Fruit fly (Drosophila melanogaster) whole organism, embryonic: ENCODE results near the gene chb.

ENCODE experiments used
- CG10147 ChIP-seq: fragments of 200-800 bp; sonication (Bioruptor generic); optimal IDR thresholded peaks from 2 replicates; lab custom pipeline; 2019; ENCODE audit warnings: missing biosample characterization, mild to moderate bottlenecking, missing genetic modification characterization, moderate library complexity
- CG10565 ChIP-seq: fragments of 200-800 bp; sonication (Bioruptor generic); optimal IDR thresholded peaks from 3 replicates; lab custom pipeline; 2016; ENCODE audit warnings: missing biosample characterization, mild to moderate bottlenecking, missing genetic modification characterization
- CG10979 ChIP-seq: fragments of 200-800 bp; sonication (Bioruptor generic); optimal IDR thresholded peaks from 2 replicates; lab custom pipeline; 2018; ENCODE audit warnings: missing biosample characterization, mild to moderate bottlenecking, missing genetic modification characterization, moderate library complexity
- CG12299 ChIP-seq: fragments of 200-800 bp; sonication (Bioruptor generic); optimal IDR thresholded peaks from 2 replicates; lab custom pipeline; 2018; ENCODE audit warnings: missing biosample characterization, mild to moderate bottlenecking, missing genetic modification characterization
- CG12744 ChIP-seq: fragments of 200-800 bp; sonication (Bioruptor generic); optimal IDR thresholded peaks from 2 replicates; lab custom pipeline; 2016; ENCODE audit warnings: missing biosample characterization, missing genetic modification characterization
- CG13287 ChIP-seq: fragments of 200-800 bp; sonication (Bioruptor generic); IDR thresholded peaks from 2 replicates; pipeline ENCODE4 v1.3.6; 2022; ENCODE audit warnings: missing biosample characterization, missing genetic modification characterization; ENCODE audit not compliant: partially characterized antibody
- CG17829 ChIP-seq: fragments of 200-800 bp; optimal IDR thresholded peaks from 2 replicates; lab custom pipeline; 2019; ENCODE audit warnings: missing biosample characterization, mild to moderate bottlenecking, missing genetic modification characterization, moderate library complexity
- CG1792 ChIP-seq: fragments of 200-800 bp; sonication (Bioruptor generic); optimal IDR thresholded peaks from 2 replicates; lab custom pipeline; 2016; ENCODE audit warnings: missing biosample characterization, missing genetic modification characterization
- CG18011 ChIP-seq: fragments of 200-800 bp; sonication (Bioruptor generic); optimal IDR thresholded peaks from 2 replicates; lab custom pipeline; 2017; ENCODE audit warnings: missing biosample characterization, missing genetic modification characterization, mild to moderate bottlenecking, moderate library complexity, missing genotype
- CG18619 ChIP-seq: fragments of 200-800 bp; sonication (Bioruptor generic); optimal IDR thresholded peaks from 3 replicates; lab custom pipeline; 2017; ENCODE audit warnings: missing biosample characterization, mild to moderate bottlenecking, missing genetic modification characterization
- CG5180 ChIP-seq: fragments of 200-800 bp; sonication (Bioruptor generic); optimal IDR thresholded peaks from 3 replicates; lab custom pipeline; 2017; ENCODE audit warnings: missing biosample characterization, missing genetic modification characterization, mild to moderate bottlenecking, moderate library complexity, missing genetic modification reagents
- CG7271 ChIP-seq: fragments of 200-800 bp; sonication (Bioruptor generic); optimal IDR thresholded peaks from 2 replicates; lab custom pipeline; 2018; ENCODE audit warnings: missing biosample characterization, mild to moderate bottlenecking, missing genetic modification characterization, moderate library complexity
- CG7745 ChIP-seq: fragments of 200-800 bp; sonication (Bioruptor generic); optimal IDR thresholded peaks from 2 replicates; lab custom pipeline; 2018; ENCODE audit warnings: missing biosample characterization, mild to moderate bottlenecking, missing genetic modification characterization, moderate library complexity
- CG8944 ChIP-seq: fragments of 200-800 bp; sonication (Bioruptor generic); optimal IDR thresholded peaks from 3 replicates; lab custom pipeline; 2016; ENCODE audit warnings: missing biosample characterization, missing genetic modification characterization
- CG9609 ChIP-seq: fragments of 200-800 bp; sonication (Bioruptor generic); optimal IDR thresholded peaks from 3 replicates; lab custom pipeline; 2016; ENCODE audit warnings: missing biosample characterization, missing genetic modification characterization
- D19B ChIP-seq: fragments of 200-800 bp; sonication (Bioruptor generic); optimal IDR thresholded peaks from 2 replicates; lab custom pipeline; 2017; ENCODE audit warnings: missing biosample characterization, mild to moderate bottlenecking, missing genetic modification characterization
- Dp ChIP-seq: fragments of 200-800 bp; sonication (Bioruptor generic); optimal IDR thresholded peaks from 2 replicates; lab custom pipeline; 2018; ENCODE audit warnings: missing biosample characterization, mild to moderate bottlenecking, missing genetic modification characterization, moderate library complexity
- Drgx ChIP-seq: fragments of 200-800 bp; sonication (Bioruptor generic); IDR thresholded peaks from 2 replicates; pipeline ENCODE4 v1.3.6; 2022; ENCODE audit warnings: missing biosample characterization, missing genetic modification characterization
- E2f1 ChIP-seq: fragments of 200-800 bp; sonication (Bioruptor generic); IDR thresholded peaks from 2 replicates; pipeline ENCODE4 v1.3.6; 2022; ENCODE audit warnings: missing biosample characterization, missing genetic modification characterization
- HLH4C ChIP-seq: fragments of 200-800 bp; sonication (Bioruptor generic); IDR thresholded peaks from 3 replicates; pipeline ENCODE4 v1.3.6; 2022; ENCODE audit warnings: missing biosample characterization, missing genetic modification characterization; ENCODE audit not compliant: partially characterized antibody
- Hand ChIP-seq: fragments of 200-800 bp; sonication (Bioruptor generic); optimal IDR thresholded peaks from 2 replicates; lab custom pipeline; 2017; ENCODE audit warnings: mild to moderate bottlenecking, missing biosample characterization, missing genetic modification reagents, missing genetic modification characterization
- Hey ChIP-seq: fragments of 200-800 bp; sonication (Bioruptor generic); optimal IDR thresholded peaks from 3 replicates; lab custom pipeline; 2018; ENCODE audit warnings: missing biosample characterization, mild to moderate bottlenecking, missing genetic modification characterization
- Jarid2 ChIP-seq: fragments of 200-800 bp; sonication (Bioruptor generic); optimal IDR thresholded peaks from 3 replicates; lab custom pipeline; 2017; ENCODE audit warnings: mild to moderate bottlenecking, missing biosample characterization, missing genetic modification reagents, missing genetic modification characterization
- Kr ChIP-seq: fragments of 200-800 bp; sonication (Bioruptor generic); optimal IDR thresholded peaks from 2 replicates; lab custom pipeline; 2017; ENCODE audit warnings: missing biosample characterization, mild to moderate bottlenecking, missing genetic modification characterization
- Lhr ChIP-seq: fragments of 200-800 bp; sonication (Bioruptor generic); optimal IDR thresholded peaks from 3 replicates; lab custom pipeline; 2017; ENCODE audit warnings: mild to moderate bottlenecking, missing biosample characterization, missing genetic modification reagents, missing genetic modification characterization
- MESR4 ChIP-seq: fragments of 200-800 bp; sonication (Bioruptor generic); optimal IDR thresholded peaks from 2 replicates; lab custom pipeline; 2018; ENCODE audit warnings: missing biosample characterization, mild to moderate bottlenecking, missing genetic modification characterization, moderate library complexity
- Mes4 ChIP-seq: fragments of 200-800 bp; sonication (Bioruptor generic); optimal IDR thresholded peaks from 2 replicates; lab custom pipeline; 2016; ENCODE audit warnings: missing biosample characterization, missing genetic modification characterization
- Nf-YC ChIP-seq: fragments of 200-800 bp; optimal IDR thresholded peaks from 3 replicates; lab custom pipeline; 2019; ENCODE audit warnings: missing biosample characterization, mild to moderate bottlenecking, missing genetic modification characterization, moderate library complexity
- Sin3A ChIP-seq: fragments of >200 bp; optimal IDR thresholded peaks from 2 replicates; lab custom pipeline; 2018
- Xbp1 ChIP-seq: fragments of 200-800 bp; sonication (Bioruptor generic); optimal IDR thresholded peaks from 3 replicates; lab custom pipeline; 2016; ENCODE audit warnings: missing biosample characterization, mild to moderate bottlenecking, missing genetic modification characterization
- ara ChIP-seq: fragments of 200-800 bp; sonication (Bioruptor generic); IDR thresholded peaks from 2 replicates; pipeline ENCODE4 v1.3.6; 2022; ENCODE audit warnings: missing biosample characterization, missing genetic modification characterization
- az2 ChIP-seq: fragments of 200-800 bp; sonication (Bioruptor generic); optimal IDR thresholded peaks from 3 replicates; lab custom pipeline; 2016; ENCODE audit warnings: missing biosample characterization, missing genetic modification characterization
- crc ChIP-seq: fragments of 200-800 bp; sonication (Bioruptor generic); optimal IDR thresholded peaks from 2 replicates; lab custom pipeline; 2016; ENCODE audit warnings: missing biosample characterization, missing genetic modification characterization
- crol ChIP-seq: fragments of 200-800 bp; sonication (Bioruptor generic); IDR thresholded peaks from 2 replicates; pipeline ENCODE4 v1.3.6; 2022; ENCODE audit warnings: missing biosample characterization, missing genetic modification characterization
- dmrt99B ChIP-seq: fragments of 200-800 bp; sonication (Bioruptor generic); optimal IDR thresholded peaks from 2 replicates; lab custom pipeline; 2018; ENCODE audit warnings: missing biosample characterization, mild to moderate bottlenecking, missing genetic modification characterization, moderate library complexity
- eve ChIP-seq, 2 experiments: fragments of >200 bp; optimal IDR thresholded peaks; 2 replicates each; lab custom pipeline; 2017; ENCODE audit warnings: missing biosample characterization in 2 of 2, missing genetic modification characterization in 2 of 2
- ewg ChIP-seq: fragments of 200-800 bp; sonication (Bioruptor generic); optimal IDR thresholded peaks from 3 replicates; lab custom pipeline; 2017; ENCODE audit warnings: mild to moderate bottlenecking, missing biosample characterization, missing genetic modification reagents, missing genetic modification characterization
- inv ChIP-seq: fragments of 200-800 bp; sonication (Bioruptor generic); IDR thresholded peaks from 2 replicates; pipeline ENCODE4 v1.3.6; 2022; ENCODE audit warnings: missing biosample characterization, missing genetic modification characterization; ENCODE audit not compliant: partially characterized antibody
- lbe ChIP-seq: fragments of 200-800 bp; sonication (Bioruptor generic); optimal IDR thresholded peaks from 2 replicates; lab custom pipeline; 2016; ENCODE audit warnings: missing biosample characterization, mild to moderate bottlenecking, missing genetic modification characterization
- maf-S ChIP-seq: fragments of 200-800 bp; sonication (Bioruptor generic); optimal IDR thresholded peaks from 2 replicates; lab custom pipeline; 2016; ENCODE audit warnings: missing biosample characterization, missing genetic modification characterization
- pho ChIP-seq: fragments of 200-800 bp; sonication (Bioruptor generic); optimal IDR thresholded peaks from 2 replicates; lab custom pipeline; 2016; ENCODE audit warnings: missing biosample characterization, missing genetic modification characterization
- psq ChIP-seq: fragments of 200-800 bp; sonication (Bioruptor generic); optimal IDR thresholded peaks from 2 replicates; lab custom pipeline; 2017; ENCODE audit warnings: missing biosample characterization, missing genetic modification characterization
- salm ChIP-seq: fragments of 200-800 bp; sonication (Bioruptor generic); optimal IDR thresholded peaks from 2 replicates; lab custom pipeline; 2018; ENCODE audit warnings: missing biosample characterization, mild to moderate bottlenecking, missing genetic modification characterization
- schlank ChIP-seq: fragments of 200-800 bp; sonication (Bioruptor generic); optimal IDR thresholded peaks from 2 replicates; lab custom pipeline; 2018; ENCODE audit warnings: missing biosample characterization, mild to moderate bottlenecking, missing genetic modification characterization
- trem ChIP-seq: fragments of 200-800 bp; optimal IDR thresholded peaks from 3 replicates; lab custom pipeline; 2019; ENCODE audit warnings: missing biosample characterization, mild to moderate bottlenecking, missing genetic modification characterization, moderate library complexity
- trh ChIP-seq: fragments of 200-800 bp; sonication (Bioruptor generic); optimal IDR thresholded peaks from 2 replicates; lab custom pipeline; 2016; ENCODE audit warnings: missing biosample characterization, missing genetic modification characterization
- tup ChIP-seq: fragments of 200-800 bp; sonication (Bioruptor generic); optimal IDR thresholded peaks from 2 replicates; lab custom pipeline; 2016; ENCODE audit warnings: missing biosample characterization, mild to moderate bottlenecking, missing genetic modification characterization, moderate library complexity
- twi ChIP-seq: fragments of 200-800 bp; optimal IDR thresholded peaks from 2 replicates; lab custom pipeline; 2019; ENCODE audit warnings: missing biosample characterization, mild to moderate bottlenecking, missing genetic modification characterization, moderate library complexity
- wek ChIP-seq: fragments of 200-800 bp; sonication (Bioruptor generic); optimal IDR thresholded peaks from 3 replicates; lab custom pipeline; 2018; ENCODE audit warnings: missing biosample characterization, mild to moderate bottlenecking, missing genetic modification characterization, moderate library complexity
- wor ChIP-seq: fragments of 200-800 bp; sonication (Bioruptor generic); IDR thresholded peaks from 2 replicates; pipeline ENCODE4 v1.3.6; 2022; ENCODE audit warnings: missing biosample characterization, missing genetic modification characterization
- z ChIP-seq: fragments of 200-800 bp; sonication (Bioruptor generic); IDR thresholded peaks from 3 replicates; pipeline ENCODE4 v1.3.6; 2022; ENCODE audit warnings: missing biosample characterization, missing genetic modification characterization

Gene chb

dm6 chr3L:21130839-21131410 is 41.7 kb upstream of the chb start, which contains the start of gene ko (continued):
- TF ChIP-seq Kr (GFP tag; lab: Kevin White, UChicago) (peak; percentile 14), z (no peak), lbe (no peak), Hey (tag; lab: Kevin White, UChicago) (no peak), eve (GFP tag; optimal IDR thresholded peaks at IDR 0.05; lab: Kevin White, UChicago) (no peak), salm (tag; lab: Kevin White, UChicago) (peak; percentile 49), MESR4 (GFP tag; lab: Kevin White, UChicago) (no peak), CG9609 (no peak), CG12744 (GFP tag; lab: Kevin White, UChicago) (no peak), CG5180 (GFP tag; lab: Kevin White, UChicago) (peak; percentile 99), CG7271 (tag; lab: Kevin White, UChicago) (no peak), psq (no peak), twi (tag; lab: Kevin White, UChicago) (no peak), CG10565 (no peak), CG13287 (GFP tag; lab: Robert Waterston, UW) (no peak), CG8944 (GFP tag; lab: Kevin White, UChicago) (peak; percentile 4), CG1792 (GFP tag; lab: Kevin White, UChicago) (no peak), wor (no peak), D19B (GFP tag; lab: Kevin White, UChicago) (no peak), inv (GFP tag; lab: Robert Waterston, UW) (no peak), CG10979 (tag; lab: Kevin White, UChicago) (peak; percentile 3), schlank (tag; lab: Kevin White, UChicago) (no peak), trh (GFP tag; lab: Kevin White, UChicago) (no peak), pho (GFP tag; lab: Kevin White, UChicago) (no peak), HLH4C (GFP tag; lab: Robert Waterston, UW) (no peak), CG18011 (no peak), Mes4 (no peak), tup (GFP tag; lab: Kevin White, UChicago) (no peak), crc (GFP tag; lab: Kevin White, UChicago) (no peak), Drgx (GFP tag; lab: Robert Waterston, UW) (no peak), ara (peak; percentile 42; the same call in 1 of the 2 replicates), ewg (GFP tag; lab: Kevin White, UChicago) (peak; percentile 27), Hand (GFP tag; lab: Kevin White, UChicago) (no peak), wek (GFP tag; lab: Kevin White, UChicago) (peak; percentile 83), maf-S (GFP tag; lab: Kevin White, UChicago) (no peak), CG10147 (GFP tag; lab: Kevin White, UChicago) (no peak), dmrt99B (no peak), CG17829 (tag; lab: Kevin White, UChicago) (peak; percentile 25), Nf-YC (no peak), CG7745 (tag; lab: Kevin White, UChicago) (no peak), Xbp1 (GFP tag; lab: Kevin White, UChicago) (no peak), E2f1 (no peak), Lhr (GFP tag; lab: Kevin White, UChicago) (no peak), az2 (GFP tag; lab: Kevin White, UChicago) (no peak), Dp (peak; percentile 52), trem (tag; lab: Kevin White, UChicago) (no peak), CG18619 (GFP tag; lab: Kevin White, UChicago) (peak; percentile 17), CG12299 (peak; percentile 20), crol (GFP tag; lab: Robert Waterston, UW) (no peak), Sin3A (lab: Kevin White, UChicago) (no peak), Jarid2 (GFP tag; lab: Kevin White, UChicago) (peak; percentile 66)
